Worm (Caenorhabditis elegans) whole organism, early embryonic: ENCODE measurements around the gene gcy-33.

Experiments used
- B0310.2 ChIP-seq: sonication (generic microtip); optimal IDR thresholded peaks from 2 replicates; lab custom pipeline; 2016; ENCODE audit warnings: mild to moderate bottlenecking, missing genetic modification characterization, missing compliant biosample characterization
- F13C5.2 ChIP-seq: sonication (generic microtip); optimal IDR thresholded peaks from 2 replicates; lab custom pipeline; 2017; ENCODE audit warnings: mild to moderate bottlenecking, missing genetic modification characterization, inconsistent platforms, missing compliant biosample characterization
- aly-1 ChIP-seq: sonication (generic microtip); optimal IDR thresholded peaks from 2 replicates; lab custom pipeline; 2016; ENCODE audit warnings: missing genetic modification characterization, missing compliant biosample characterization
- ama-1 ChIP-seq: fragments of 150-350 bp; optimal IDR thresholded peaks from 2 replicates; lab custom pipeline; 2014
- ceh-13 ChIP-seq: fragments of 200-800 bp; sonication (Bioruptor generic); optimal IDR thresholded peaks from 2 replicates; lab custom pipeline; 2018; ENCODE audit warnings: mild to moderate bottlenecking, missing genetic modification characterization, missing compliant biosample characterization
- ceh-36 ChIP-seq: sonication (generic microtip); optimal IDR thresholded peaks from 2 replicates; lab custom pipeline; 2016; ENCODE audit warnings: missing genetic modification characterization, inconsistent platforms, missing compliant biosample characterization
- ets-7 ChIP-seq: sonication (generic microtip); optimal IDR thresholded peaks from 2 replicates; lab custom pipeline; 2016; ENCODE audit warnings: missing genotype, missing genetic modification characterization, missing compliant biosample characterization
- flt-1 ChIP-seq: fragments of 200-800 bp; sonication (Bioruptor generic); IDR thresholded peaks from 2 replicates; pipeline ENCODE4 v1.3.6; 2022; ENCODE audit warnings: missing genetic modification characterization, missing compliant biosample characterization
- hmbx-1 ChIP-seq: sonication (generic microtip); optimal IDR thresholded peaks from 2 replicates; lab custom pipeline; 2016; ENCODE audit warnings: mild to moderate bottlenecking, missing genetic modification characterization, missing compliant biosample characterization
- hmg-4 ChIP-seq: fragments of 200-800 bp; sonication (Bioruptor generic); optimal IDR thresholded peaks from 2 replicates; lab custom pipeline; 2018; ENCODE audit warnings: mild to moderate bottlenecking, missing genetic modification characterization, missing compliant biosample characterization
- hnd-1 ChIP-seq: sonication (generic microtip); optimal IDR thresholded peaks from 2 replicates; lab custom pipeline; 2016; ENCODE audit warnings: missing genetic modification characterization, missing compliant biosample characterization
- pes-1 ChIP-seq: fragments of 200-800 bp; sonication (Bioruptor generic); IDR thresholded peaks from 2 replicates; pipeline ENCODE4 v1.3.6; 2022; ENCODE audit warnings: missing genetic modification reagents, missing genetic modification characterization, missing compliant biosample characterization
- scrt-1 ChIP-seq: fragments of 200-800 bp; sonication (Bioruptor generic); IDR thresholded peaks from 2 replicates; pipeline ENCODE4 v1.3.6; 2022; ENCODE audit warnings: missing genetic modification characterization, missing compliant biosample characterization
- sea-1 ChIP-seq: fragments of 200-800 bp; sonication (Bioruptor generic); conservative IDR thresholded peaks from 2 replicates; pipeline ENCODE4 v1.3.6; 2022; ENCODE audit warnings: missing genetic modification characterization, missing compliant biosample characterization
- tbx-11 ChIP-seq: fragments of 200-800 bp; sonication (Bioruptor generic); IDR thresholded peaks from 2 replicates; pipeline ENCODE4 v1.3.6; 2022; ENCODE audit warnings: missing genetic modification characterization, missing compliant biosample characterization
- tbx-37 ChIP-seq: fragments of 200-800 bp; sonication (Bioruptor generic); conservative IDR thresholded peaks from 2 replicates; pipeline ENCODE4 v1.3.6; 2022; ENCODE audit warnings: missing genetic modification reagents, missing genetic modification characterization, missing compliant biosample characterization
- tra-4 ChIP-seq: sonication (generic microtip); optimal IDR thresholded peaks from 2 replicates; lab custom pipeline; 2017; ENCODE audit warnings: missing genetic modification characterization, missing compliant biosample characterization

gcy-33 gene

DNA sequence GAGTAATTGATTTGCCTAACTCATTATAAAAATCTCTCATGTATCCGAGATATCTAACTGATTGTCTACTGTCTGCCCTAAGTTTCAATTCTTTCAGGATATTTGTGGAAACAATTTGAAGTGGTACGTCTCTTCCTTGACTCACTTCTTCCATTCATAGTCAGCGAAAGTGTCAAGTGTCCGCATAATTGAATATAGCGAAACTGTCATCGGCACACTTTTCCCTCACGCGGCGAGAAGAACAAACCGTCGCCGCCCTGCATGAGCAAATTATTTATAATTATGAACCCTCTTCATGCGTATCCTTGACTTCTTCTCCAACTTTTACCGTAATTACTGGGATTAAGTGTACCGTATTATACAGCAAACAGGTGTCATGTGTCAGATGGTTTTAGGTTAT lies 53.0 kb downstream of the gcy-33 start:
- TF ChIP-seq scrt-1 (GFP tag; lab: Robert Waterston, UW) (no peak), tbx-37 (no peak), B0310.2 (tag; lab: Kevin White, UChicago) (no peak), pes-1 (GFP tag; lab: Robert Waterston, UW) (no peak), hmbx-1 (tag; lab: Kevin White, UChicago) (no peak), ceh-36 (tag; lab: Kevin White, UChicago) (no peak), F13C5.2 (no peak), flt-1 (GFP tag; lab: Robert Waterston, UW) (no peak), sea-1 (GFP tag; lab: Robert Waterston, UW) (no peak), tra-4 (tag; lab: Kevin White, UChicago) (no peak), ets-7 (tag; lab: Kevin White, UChicago) (no peak), hmg-4 (GFP tag; lab: Kevin White, UChicago) (no peak), hnd-1 (no peak), ceh-13 (no peak), ama-1 (lab: Kevin White, UChicago) (no peak)

DNA sequence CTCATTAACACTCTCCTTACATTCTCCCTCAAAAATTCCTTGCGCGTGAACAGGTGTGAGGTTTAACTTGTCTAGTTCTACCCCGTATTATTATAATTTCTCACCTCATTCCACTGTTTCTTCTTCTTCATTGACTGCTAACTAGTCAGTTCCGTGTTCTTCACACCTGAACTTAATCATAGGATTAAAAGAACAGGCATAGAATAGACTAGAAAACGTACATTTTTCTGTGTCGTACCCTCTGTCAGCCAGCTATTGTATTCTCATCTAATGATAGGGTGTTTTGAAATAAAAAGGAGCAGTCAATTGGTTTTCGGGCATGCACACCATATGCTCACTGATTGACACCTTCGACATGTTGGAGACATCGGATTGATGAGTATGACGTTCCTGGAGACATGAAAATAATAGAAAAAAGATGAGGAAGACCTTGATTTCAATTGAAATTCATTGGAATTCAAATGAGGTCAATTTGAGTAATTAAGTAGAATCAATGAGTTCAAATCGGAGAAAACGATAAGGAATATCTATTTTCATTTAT lies 54.1 kb downstream of the gcy-33 start:
- no peak for TF ChIP-seq hnd-1
- no peak for TF ChIP-seq sea-1 (GFP tag; lab: Robert Waterston, UW)
- no peak for TF ChIP-seq tbx-11 (GFP tag; lab: Robert Waterston, UW)
- no peak for TF ChIP-seq ets-7 (tag; lab: Kevin White, UChicago)
- no peak for TF ChIP-seq tbx-37
- TF ChIP-seq B0310.2 (tag; lab: Kevin White, UChicago) = no peak
- TF ChIP-seq pes-1 (GFP tag; lab: Robert Waterston, UW) = no peak
- TF ChIP-seq tra-4 (tag; lab: Kevin White, UChicago) = no peak

DNA sequence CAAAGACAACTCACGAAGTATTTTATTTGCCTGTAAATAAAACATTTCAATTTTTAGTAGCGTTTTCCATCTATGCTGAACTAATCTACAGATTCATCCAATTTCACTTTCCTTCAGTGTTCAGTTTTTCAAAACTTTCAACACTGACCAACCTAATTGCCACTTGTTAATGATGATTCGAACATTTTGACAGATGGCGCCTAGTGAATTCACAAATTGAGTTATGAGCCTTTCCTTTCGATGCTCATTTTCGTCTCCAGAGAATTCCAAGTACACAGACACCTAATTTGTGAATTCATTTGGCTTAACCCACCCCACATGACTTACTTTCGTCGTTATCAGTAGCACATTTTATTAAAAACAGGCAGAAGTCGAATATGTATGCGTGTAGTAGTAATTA lies 54.8 kb downstream of the gcy-33 start:
- TF ChIP-seq aly-1 (tag; lab: Kevin White, UChicago) = no peak
- TF ChIP-seq hmbx-1 (tag; lab: Kevin White, UChicago) = no peak
- TF ChIP-seq ceh-13 = no peak
- no peak for TF ChIP-seq hmg-4 (GFP tag; lab: Kevin White, UChicago)
- no peak for TF ChIP-seq tra-4 (tag; lab: Kevin White, UChicago)
- TF ChIP-seq pes-1 (GFP tag; lab: Robert Waterston, UW) = no peak
- no peak for TF ChIP-seq ama-1 (lab: Kevin White, UChicago)
